ENCODE assay signal across 1 worm cellular context in genomic region chrV:385488-385887, ce11.
TF ChIP-seq lines count a peak whose summit lies in the region.

Gene lipl-5 (plus strand): TSS chrV:385746.

TF ChIP-seq in whole organism, L4 larva, 104 proteins besides CTCF, POLR2A, EP300 and RAD21 (continued from another document):
- TF ChIP-seq pha-4 (GFP tag; IDR thresholded peaks at IDR 0.05; lab: Robert Waterston, UW): no peak
- no peak for TF ChIP-seq pha-4 (tag; optimal IDR thresholded peaks at IDR 0.05; lab: Kevin White, UChicago)
- no peak for TF ChIP-seq mxl-2 (GFP tag; conservative IDR thresholded peaks at IDR 0.05; lab: Robert Waterston, UW)
- peak; percentile 48 for TF ChIP-seq nhr-102 (tag; optimal IDR thresholded peaks at IDR 0.05; lab: Kevin White, UChicago)
- TF ChIP-seq dmd-9 (GFP tag; IDR thresholded peaks at IDR 0.05; lab: Robert Waterston, UW): no peak
- no peak for TF ChIP-seq mdt-29 (GFP tag; IDR thresholded peaks at IDR 0.05; lab: Robert Waterston, UW)
- TF ChIP-seq fos-1 (tag; optimal IDR thresholded peaks at IDR 0.05; lab: Kevin White, UChicago): no peak
- no peak for TF ChIP-seq lsy-2 (tag; optimal IDR thresholded peaks at IDR 0.05; lab: Kevin White, UChicago)
- no peak for TF ChIP-seq F37D6.2 (tag; optimal IDR thresholded peaks at IDR 0.05; lab: Kevin White, UChicago)
- no peak for TF ChIP-seq nhr-237 (tag; optimal IDR thresholded peaks at IDR 0.05; lab: Kevin White, UChicago)
- TF ChIP-seq ceh-62 (tag; optimal IDR thresholded peaks at IDR 0.05; lab: Kevin White, UChicago): no peak
- TF ChIP-seq ztf-11 (tag; optimal IDR thresholded peaks at IDR 0.05; lab: Kevin White, UChicago): no peak
- TF ChIP-seq egl-43 (GFP tag; IDR thresholded peaks at IDR 0.05; lab: Robert Waterston, UW): no peak
- no peak for TF ChIP-seq zip-2 (tag; optimal IDR thresholded peaks at IDR 0.05; lab: Kevin White, UChicago)
- TF ChIP-seq snpc-4 (tag; optimal IDR thresholded peaks at IDR 0.05; lab: Kevin White, UChicago): no peak
- TF ChIP-seq nhr-28 (tag; optimal IDR thresholded peaks at IDR 0.05; lab: Kevin White, UChicago): peak; percentile 96
- no peak for TF ChIP-seq F10B5.3 (tag; optimal IDR thresholded peaks at IDR 0.05; lab: Kevin White, UChicago)
- no peak for TF ChIP-seq ZK546.5 (tag; optimal IDR thresholded peaks at IDR 0.05; lab: Kevin White, UChicago)
- peak; percentile 90 for TF ChIP-seq dmd-6 (GFP tag; IDR thresholded peaks at IDR 0.05; lab: Robert Waterston, UW)
- TF ChIP-seq hlh-30 (tag; optimal IDR thresholded peaks at IDR 0.05; lab: Kevin White, UChicago; ENCODE audit: insufficient read depth): peak; percentile 50
- no peak for TF ChIP-seq Y5F2A.4 (GFP tag; optimal IDR thresholded peaks at IDR 0.05; lab: Kevin White, UChicago)
- no peak for TF ChIP-seq rbr-2 (tag; optimal IDR thresholded peaks at IDR 0.05; lab: Kevin White, UChicago)
- TF ChIP-seq daf-16 (GFP tag; optimal IDR thresholded peaks at IDR 0.05; lab: Kevin White, UChicago): no peak
- TF ChIP-seq daf-16 (tag; optimal IDR thresholded peaks at IDR 0.05; lab: Kevin White, UChicago): peak; percentile 72
- no peak for TF ChIP-seq cey-2 (tag; optimal IDR thresholded peaks at IDR 0.05; lab: Kevin White, UChicago; ENCODE audit: borderline replicate concordance, insufficient read depth)
- no peak for TF ChIP-seq unc-39 (tag; optimal IDR thresholded peaks at IDR 0.05; lab: Kevin White, UChicago)
- TF ChIP-seq ces-1 (GFP tag; optimal IDR thresholded peaks at IDR 0.05; lab: Kevin White, UChicago): no peak
- no peak for TF ChIP-seq jun-1 (tag; optimal IDR thresholded peaks at IDR 0.05; lab: Kevin White, UChicago)
- TF ChIP-seq nhr-41 (GFP tag; IDR thresholded peaks at IDR 0.05; lab: Robert Waterston, UW): no peak
- TF ChIP-seq mxl-3 (GFP tag; optimal IDR thresholded peaks at IDR 0.05; lab: Kevin White, UChicago): peak; percentile 83
- TF ChIP-seq Y75B8A.6 (GFP tag; IDR thresholded peaks at IDR 0.05; lab: Robert Waterston, UW): no peak
- no peak for TF ChIP-seq nhr-6 (tag; optimal IDR thresholded peaks at IDR 0.05; lab: Kevin White, UChicago)
- peak; percentile 73 for TF ChIP-seq hlh-11 (tag; optimal IDR thresholded peaks at IDR 0.05; lab: Kevin White, UChicago)
- no peak for TF ChIP-seq spr-1 (tag; optimal IDR thresholded peaks at IDR 0.05; lab: Kevin White, UChicago)
- TF ChIP-seq nhr-10 (tag; optimal IDR thresholded peaks at IDR 0.05; lab: Kevin White, UChicago): no peak
- no peak for TF ChIP-seq lin-1 (GFP tag; IDR thresholded peaks at IDR 0.05; lab: Robert Waterston, UW)
- no peak for TF ChIP-seq arid-1 (GFP tag; conservative IDR thresholded peaks at IDR 0.05; lab: Robert Waterston, UW)
- no peak for TF ChIP-seq hmg-1.1 (GFP tag; IDR thresholded peaks at IDR 0.05; lab: Robert Waterston, UW)
- no peak for TF ChIP-seq lim-7 (GFP tag; IDR thresholded peaks at IDR 0.05; lab: Robert Waterston, UW)
- no peak for TF ChIP-seq zip-11 (GFP tag; IDR thresholded peaks at IDR 0.05; lab: Robert Waterston, UW)
- no peak for TF ChIP-seq lir-3 (tag; optimal IDR thresholded peaks at IDR 0.05; lab: Kevin White, UChicago)
- no peak for TF ChIP-seq madf-9 (GFP tag; conservative IDR thresholded peaks at IDR 0.05; lab: Robert Waterston, UW)
- TF ChIP-seq nhr-48 (tag; optimal IDR thresholded peaks at IDR 0.05; lab: Kevin White, UChicago): peak; percentile 7
- no peak for TF ChIP-seq ceh-28 (tag; optimal IDR thresholded peaks at IDR 0.05; lab: Kevin White, UChicago)
- TF ChIP-seq dpl-1 (GFP tag; optimal IDR thresholded peaks at IDR 0.05; lab: Kevin White, UChicago): no peak
- TF ChIP-seq ama-1 (optimal IDR thresholded peaks at IDR 0.05; lab: Kevin White, UChicago): no peak
- no peak for TF ChIP-seq aha-1 (tag; lab: Kevin White, UChicago)
- no peak for TF ChIP-seq T20F7.1 (GFP tag; optimal IDR thresholded peaks at IDR 0.05; lab: Kevin White, UChicago)
- TF ChIP-seq zfp-2 (tag; optimal IDR thresholded peaks at IDR 0.05; lab: Kevin White, UChicago): no peak
- TF ChIP-seq nhr-77 (tag; optimal IDR thresholded peaks at IDR 0.05; lab: Kevin White, UChicago): peak; percentile 86
- no peak for TF ChIP-seq skn-1 (tag; optimal IDR thresholded peaks at IDR 0.05; lab: Kevin White, UChicago)
- no peak for TF ChIP-seq Y105C5A.15 (GFP tag; IDR thresholded peaks at IDR 0.05; lab: Robert Waterston, UW)
- TF ChIP-seq spr-3 (GFP tag; optimal IDR thresholded peaks at IDR 0.05; lab: Kevin White, UChicago): no peak
- peak in 1 of 2 experiments; percentile 48 for TF ChIP-seq mdl-1 (tag; optimal IDR thresholded peaks at IDR 0.05; lab: Kevin White, UChicago)
- TF ChIP-seq dve-1 (tag; optimal IDR thresholded peaks at IDR 0.05; lab: Kevin White, UChicago; ENCODE audit: insufficient read depth): peak; percentile 65
- TF ChIP-seq pqm-1 (tag; optimal IDR thresholded peaks at IDR 0.05; lab: Kevin White, UChicago): peak; percentile 85
- TF ChIP-seq zag-1 (tag; optimal IDR thresholded peaks at IDR 0.05; lab: Kevin White, UChicago): no peak
- no peak for TF ChIP-seq Y48G9A.11 (GFP tag; IDR thresholded peaks at IDR 0.05; lab: Robert Waterston, UW)
- no peak for TF ChIP-seq gei-8 (GFP tag; optimal IDR thresholded peaks at IDR 0.05; lab: Kevin White, UChicago)
- TF ChIP-seq tra-1 (GFP tag; IDR thresholded peaks at IDR 0.05; lab: Robert Waterston, UW): 0 out of 2 replicates have a peak, but pooled peaks have one; percentile 34
- no peak for TF ChIP-seq F44E2.7 (GFP tag; IDR thresholded peaks at IDR 0.05; lab: Robert Waterston, UW)
- no peak for TF ChIP-seq lin-29 (GFP tag; IDR thresholded peaks at IDR 0.05; lab: Robert Waterston, UW)
- no peak for TF ChIP-seq nhr-11 (tag; optimal IDR thresholded peaks at IDR 0.05; lab: Kevin White, UChicago)
- TF ChIP-seq R02D3.7 (tag; optimal IDR thresholded peaks at IDR 0.05; lab: Kevin White, UChicago): no peak
- TF ChIP-seq madf-5 (GFP tag; IDR thresholded peaks at IDR 0.05; lab: Robert Waterston, UW): no peak
- no peak for TF ChIP-seq ceh-20 (GFP tag; IDR thresholded peaks at IDR 0.05; lab: Robert Waterston, UW)
- TF ChIP-seq nhr-76 (tag; optimal IDR thresholded peaks at IDR 0.05; lab: Kevin White, UChicago): no peak
- TF ChIP-seq lin-13 (GFP tag; optimal IDR thresholded peaks at IDR 0.05; lab: Kevin White, UChicago): no peak
- TF ChIP-seq mep-1 (tag; optimal IDR thresholded peaks at IDR 0.05; lab: Kevin White, UChicago): no peak
- TF ChIP-seq daf-19 (GFP tag; conservative IDR thresholded peaks at IDR 0.05; lab: Robert Waterston, UW): no peak
- TF ChIP-seq hif-1 (tag; optimal IDR thresholded peaks at IDR 0.05; lab: Kevin White, UChicago): no peak
- no peak for TF ChIP-seq ctbp-1 (GFP tag; IDR thresholded peaks at IDR 0.05; lab: Robert Waterston, UW)
- peak; percentile 27 for TF ChIP-seq mes-2 (tag; optimal IDR thresholded peaks at IDR 0.05; lab: Kevin White, UChicago; ENCODE audit: poor library complexity, severe bottlenecking)
- TF ChIP-seq lin-39 (tag; optimal IDR thresholded peaks at IDR 0.05; lab: Kevin White, UChicago): no peak
- TF ChIP-seq unc-130 (GFP tag; optimal IDR thresholded peaks at IDR 0.05; lab: Kevin White, UChicago): no peak
- TF ChIP-seq ztf-7 (tag; optimal IDR thresholded peaks at IDR 0.05; lab: Kevin White, UChicago): no peak
- no peak for TF ChIP-seq daf-8 (GFP tag; IDR thresholded peaks at IDR 0.05; lab: Robert Waterston, UW)
- TF ChIP-seq ceh-82 (tag; optimal IDR thresholded peaks at IDR 0.05; lab: Kevin White, UChicago): no peak
- TF ChIP-seq tag-97 (GFP tag; IDR thresholded peaks at IDR 0.05; lab: Robert Waterston, UW): no peak
